Worm (Caenorhabditis elegans) whole organism, late embryonic: Measurements from ENCODE around the gene Y105C5A.24.

Experiments
- Y22D7AL.16 ChIP-seq: sonication (generic microtip); optimal IDR thresholded peaks from 2 replicates; lab custom pipeline; 2016; ENCODE audit warnings: missing genetic modification characterization, missing compliant biosample characterization
- ceh-14 ChIP-seq: sonication (generic microtip); optimal IDR thresholded peaks from 2 replicates; lab custom pipeline; 2016; ENCODE audit warnings: missing genotype, missing genetic modification characterization, missing compliant biosample characterization
- ceh-18 ChIP-seq: sonication (generic microtip); optimal IDR thresholded peaks from 2 replicates; lab custom pipeline; 2016; ENCODE audit warnings: missing genetic modification characterization, missing compliant biosample characterization
- ceh-48 ChIP-seq: sonication (generic microtip); optimal IDR thresholded peaks from 2 replicates; lab custom pipeline; 2016; ENCODE audit warnings: missing genetic modification characterization, inconsistent platforms, missing compliant biosample characterization
- fkh-6 ChIP-seq: sonication (generic microtip); optimal IDR thresholded peaks from 2 replicates; lab custom pipeline; 2016; ENCODE audit warnings: missing genetic modification characterization, missing compliant biosample characterization
- nfya-1 ChIP-seq: sonication (generic microtip); optimal IDR thresholded peaks from 2 replicates; lab custom pipeline; 2017; ENCODE audit warnings: missing genetic modification characterization, mild to moderate bottlenecking, missing compliant biosample characterization, antibody characterized with exemption, moderate library complexity
- odd-2 ChIP-seq: sonication (generic microtip); optimal IDR thresholded peaks from 2 replicates; lab custom pipeline; 2017; ENCODE audit warnings: antibody characterized with exemption, mild to moderate bottlenecking, missing genetic modification characterization, missing compliant biosample characterization

DNA sequence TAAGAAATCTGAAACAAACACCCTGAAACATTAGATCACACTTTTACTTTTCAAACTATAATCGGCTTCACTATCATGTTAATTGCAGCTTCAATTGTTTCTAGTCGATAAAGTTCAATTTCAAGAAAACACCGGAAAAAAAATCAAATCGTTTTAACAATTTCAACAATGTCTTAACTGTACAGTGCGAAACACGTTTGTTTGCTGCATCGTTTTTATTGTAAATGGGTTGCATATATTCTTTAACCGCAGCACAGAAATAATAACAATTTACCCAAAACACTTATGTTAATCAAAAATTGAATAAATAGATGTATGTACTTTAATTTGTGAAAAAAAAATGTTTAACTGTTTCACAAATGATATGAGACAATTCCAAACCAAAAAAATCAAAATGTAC is 5.6 kb upstream of the Y105C5A.24 start:
- TF ChIP-seq ceh-14 (tag; lab: Kevin White, UChicago) (no peak), fkh-6 (tag; lab: Kevin White, UChicago) (no peak), odd-2 (no peak), Y22D7AL.16 (tag; lab: Kevin White, UChicago) (no peak), ceh-48 (tag; lab: Kevin White, UChicago) (no peak), ceh-18 (no peak), nfya-1 (tag; lab: Kevin White, UChicago) (no peak)
